Worm (Caenorhabditis elegans): Measurements from ENCODE around the gene glb-10.

DNA sequence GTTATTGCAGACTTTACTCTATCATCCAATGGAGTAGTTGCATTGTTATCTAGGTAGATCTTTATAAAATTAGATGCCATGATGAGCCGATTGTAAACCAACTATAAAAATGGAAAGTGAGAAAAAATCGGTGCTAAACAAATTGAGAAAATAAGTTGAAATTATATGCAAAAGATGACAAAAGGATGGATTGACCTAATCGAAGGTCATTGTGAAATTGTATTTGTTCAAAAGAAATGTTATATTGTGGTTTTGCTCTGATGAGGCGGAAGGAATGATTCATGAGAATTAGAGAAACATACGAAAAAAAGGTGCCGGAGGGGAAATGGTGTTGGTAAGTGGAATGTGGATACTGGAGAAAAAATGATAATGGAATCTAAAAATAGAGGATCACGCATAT is 28.1 kb downstream of the glb-10 start, which contains the start of gene scly-1:
- TF ChIP-seq unc-62 (GFP tag; optimal IDR thresholded peaks at IDR 0.05), result no peak
- no peak for TF ChIP-seq snpc-4 (tag; optimal IDR thresholded peaks at IDR 0.05)
- no peak for TF ChIP-seq nhr-77 (tag; optimal IDR thresholded peaks at IDR 0.05)
